Worm (Caenorhabditis elegans): ENCODE measurements around the gene hif-1.

Gene hif-1

DNA sequence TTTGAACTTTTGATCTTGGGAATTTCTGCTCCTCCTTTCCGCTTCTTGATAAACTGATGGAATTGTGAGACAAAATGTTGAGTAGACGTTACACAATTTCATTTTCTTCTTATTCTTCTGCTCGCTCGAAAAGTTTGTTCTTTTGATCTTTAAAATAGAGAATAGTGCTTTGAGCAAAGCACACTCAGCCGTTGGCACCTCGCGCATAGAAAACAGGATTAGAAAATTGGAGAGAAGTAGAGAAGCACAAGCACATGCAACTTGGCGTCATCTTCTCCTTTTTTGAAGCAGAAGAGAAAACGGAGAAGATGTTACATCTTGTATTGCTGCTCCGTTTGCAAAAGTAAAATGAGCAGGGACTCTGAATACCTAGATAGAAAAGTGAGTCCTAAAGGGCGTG, 2.0 kb downstream of the hif-1 start (continued):
- TF ChIP-seq ZK546.5 (tag; optimal IDR thresholded peaks at IDR 0.05): no peak
- TF ChIP-seq unc-62 (GFP tag; optimal IDR thresholded peaks at IDR 0.05): no peak
- no peak for TF ChIP-seq nhr-28 (tag; optimal IDR thresholded peaks at IDR 0.05)
- TF ChIP-seq lsy-12 (tag; optimal IDR thresholded peaks at IDR 0.05): peak; percentile 48
- TF ChIP-seq ceh-82 (tag; optimal IDR thresholded peaks at IDR 0.05): no peak
- peak; percentile 33 for TF ChIP-seq lin-15B (tag; optimal IDR thresholded peaks at IDR 0.05)
- TF ChIP-seq ztf-11 (tag; optimal IDR thresholded peaks at IDR 0.05): no peak
- TF ChIP-seq pqm-1 (tag; optimal IDR thresholded peaks at IDR 0.05): no peak
- no peak for TF ChIP-seq nhr-76 (tag; optimal IDR thresholded peaks at IDR 0.05)

DNA sequence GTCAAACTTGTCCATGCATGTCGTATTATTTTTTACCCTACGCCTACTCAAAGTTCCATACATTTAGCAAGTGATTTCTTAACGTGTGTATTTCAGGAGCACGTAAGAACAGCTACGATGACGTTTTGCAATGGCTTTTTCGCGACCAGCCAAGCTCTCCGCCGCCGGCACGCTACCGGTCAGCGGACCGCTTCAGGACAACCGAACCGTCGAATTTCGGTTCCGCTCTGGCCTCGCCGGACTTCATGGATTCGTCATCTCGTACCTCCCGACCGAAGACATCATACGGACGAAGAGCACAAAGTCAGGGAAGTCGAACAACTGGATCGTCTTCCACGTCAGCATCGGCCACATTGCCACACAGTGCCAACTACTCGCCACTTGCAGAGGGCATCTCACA, 3.4 kb downstream of the hif-1 start:
- TF ChIP-seq nhr-67 (tag; optimal IDR thresholded peaks at IDR 0.05) (no peak), aly-2 (tag; optimal IDR thresholded peaks at IDR 0.05) (no peak), tbx-2 (tag; optimal IDR thresholded peaks at IDR 0.05) (no peak), ama-1 (optimal IDR thresholded peaks at IDR 0.05) (no peak), nhr-43 (tag; optimal IDR thresholded peaks at IDR 0.05; ENCODE audit: poor library complexity, severe bottlenecking) (no peak), nhr-23 (tag; optimal IDR thresholded peaks at IDR 0.05) (no peak), nhr-77 (tag; optimal IDR thresholded peaks at IDR 0.05) (no peak), zag-1 (tag; optimal IDR thresholded peaks at IDR 0.05) (no peak), unc-39 (tag; optimal IDR thresholded peaks at IDR 0.05) (no peak), fkh-10 (GFP tag; optimal IDR thresholded peaks at IDR 0.05) (no peak), ceh-9 (tag; optimal IDR thresholded peaks at IDR 0.05) (no peak), elt-1 (tag; optimal IDR thresholded peaks at IDR 0.05) (no peak), nhr-237 (tag; optimal IDR thresholded peaks at IDR 0.05) (no peak), nfya-1 (tag; optimal IDR thresholded peaks at IDR 0.05; ENCODE audit: insufficient read depth) (no peak), snpc-4 (tag; optimal IDR thresholded peaks at IDR 0.05) (no peak), unc-62 (GFP tag; optimal IDR thresholded peaks at IDR 0.05) (no peak), eor-1 (tag; optimal IDR thresholded peaks at IDR 0.05) (no peak), ztf-11 (tag; optimal IDR thresholded peaks at IDR 0.05) (no peak)

DNA sequence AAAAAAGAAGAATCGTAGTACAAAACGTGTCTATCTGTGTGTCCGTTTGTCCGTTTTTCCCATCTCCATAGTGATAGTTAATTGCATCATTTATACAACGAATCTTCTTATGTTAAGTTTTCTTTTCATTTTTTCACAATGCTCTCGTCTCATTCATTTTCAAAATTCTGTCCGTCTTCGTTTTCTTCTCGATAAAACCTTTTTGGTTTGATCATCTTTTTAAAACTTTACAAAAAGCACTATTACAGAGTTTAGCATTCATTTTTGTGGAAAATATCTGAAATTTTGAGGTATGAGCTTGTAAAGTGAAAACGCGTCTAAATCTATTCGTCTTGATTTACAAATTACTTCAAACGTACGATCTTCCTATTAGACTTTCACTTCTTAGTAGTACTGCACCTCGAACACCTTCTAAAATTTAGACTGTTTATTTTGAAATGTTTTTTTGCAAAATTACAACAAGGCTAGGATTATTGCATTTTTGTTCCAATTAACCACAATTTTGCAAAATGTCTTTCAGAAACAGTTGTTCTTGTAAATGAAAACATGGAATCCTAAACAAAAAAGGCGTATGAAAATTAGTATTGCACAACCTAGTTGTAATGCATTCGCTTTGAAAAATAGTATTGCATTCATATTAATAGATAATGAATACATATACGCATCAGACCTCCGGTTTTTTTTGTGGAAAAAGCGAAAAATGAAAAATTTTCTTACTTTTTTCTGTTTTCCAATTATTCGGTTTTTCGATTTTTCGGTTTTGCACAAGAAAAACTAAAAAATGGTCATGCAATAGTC, 5.0 kb downstream of the hif-1 start:
- TF ChIP-seq ceh-28 (tag; optimal IDR thresholded peaks at IDR 0.05): peak; percentile 37
- TF ChIP-seq elt-2 (tag; optimal IDR thresholded peaks at IDR 0.05): peak; percentile 29
- TF ChIP-seq pha-4 (tag; optimal IDR thresholded peaks at IDR 0.05): no peak
- TF ChIP-seq ztf-11 (tag; optimal IDR thresholded peaks at IDR 0.05): no peak
- peak; percentile 53 for TF ChIP-seq aly-2 (tag; optimal IDR thresholded peaks at IDR 0.05)
- no peak for TF ChIP-seq lsy-12 (tag; optimal IDR thresholded peaks at IDR 0.05)
- TF ChIP-seq ama-1 (optimal IDR thresholded peaks at IDR 0.05): peak; percentile 1
- no peak for TF ChIP-seq ceh-16 (tag; optimal IDR thresholded peaks at IDR 0.05)

DNA sequence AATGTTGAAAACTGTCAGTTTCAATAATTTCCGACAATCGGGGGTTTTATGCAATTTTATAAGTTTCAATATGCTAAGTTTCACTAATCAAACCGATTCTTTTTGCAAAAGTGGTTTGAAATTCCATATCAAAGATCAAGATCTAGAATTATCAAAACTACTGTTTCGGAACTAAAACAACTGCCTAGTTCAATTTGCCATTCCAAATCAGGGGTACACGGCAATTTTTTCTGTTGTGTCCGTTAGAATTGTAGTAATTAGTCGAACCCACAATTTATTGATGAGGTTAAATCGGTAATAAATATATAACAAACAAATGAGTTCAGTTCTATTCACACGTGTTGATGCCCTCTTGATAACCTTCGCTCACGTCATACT, 5.6 kb downstream of the hif-1 start:
- no peak for TF ChIP-seq hmg-11 (tag; optimal IDR thresholded peaks at IDR 0.05)
- TF ChIP-seq nhr-76 (tag; optimal IDR thresholded peaks at IDR 0.05): no peak
- no peak for TF ChIP-seq nfya-1 (tag; optimal IDR thresholded peaks at IDR 0.05; ENCODE audit: insufficient read depth)
- TF ChIP-seq ceh-16 (tag; optimal IDR thresholded peaks at IDR 0.05): no peak
- TF ChIP-seq nhr-67 (tag; optimal IDR thresholded peaks at IDR 0.05): no peak
- no peak for TF ChIP-seq daf-12 (tag; optimal IDR thresholded peaks at IDR 0.05)
- no peak for TF ChIP-seq tbx-2 (tag; optimal IDR thresholded peaks at IDR 0.05)
- TF ChIP-seq nhr-28 (tag; optimal IDR thresholded peaks at IDR 0.05): no peak
- no peak for TF ChIP-seq fkh-10 (GFP tag; optimal IDR thresholded peaks at IDR 0.05)
- no peak for TF ChIP-seq sea-2 (GFP tag; optimal IDR thresholded peaks at IDR 0.05)

DNA sequence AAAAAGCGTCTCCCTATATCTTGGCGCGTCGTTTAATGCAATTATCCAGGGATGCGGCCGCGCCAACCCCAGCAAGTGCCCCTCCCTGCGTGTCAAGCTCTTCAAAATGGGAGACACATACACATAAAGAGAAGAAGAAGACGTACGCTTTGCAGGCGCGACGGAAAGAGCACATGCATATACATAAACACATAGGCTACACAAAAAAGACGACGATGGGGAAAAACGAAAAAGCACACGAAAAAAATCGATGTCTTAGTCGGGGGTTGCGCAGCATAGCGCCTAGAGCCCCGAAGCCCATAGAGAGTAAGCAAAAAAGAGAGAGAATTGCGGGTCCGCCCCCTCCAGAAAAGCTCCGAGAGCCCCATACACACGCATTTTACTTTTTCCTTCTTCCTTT, 8.9 kb downstream of the hif-1 start, which contains the start of gene tpan-1:
tpan-1 (plus strand) TSS at position 398 of the 400 bp plus-strand sequence.
- TF ChIP-seq nfya-1 (tag; optimal IDR thresholded peaks at IDR 0.05; ENCODE audit: insufficient read depth) (peak; percentile 76), ceh-82 (tag; optimal IDR thresholded peaks at IDR 0.05) (no peak), ztf-4 (tag; optimal IDR thresholded peaks at IDR 0.05) (no peak), ceh-28 (tag; optimal IDR thresholded peaks at IDR 0.05) (peak; percentile 1), pha-4 (tag; optimal IDR thresholded peaks at IDR 0.05) (no peak), ceh-9 (tag; optimal IDR thresholded peaks at IDR 0.05) (no peak), ztf-11 (tag; optimal IDR thresholded peaks at IDR 0.05) (no peak), nhr-43 (tag; optimal IDR thresholded peaks at IDR 0.05; ENCODE audit: poor library complexity, severe bottlenecking) (no peak), hmg-11 (tag; optimal IDR thresholded peaks at IDR 0.05) (peak; percentile 29), nhr-11 (tag; optimal IDR thresholded peaks at IDR 0.05) (no peak), unc-62 (GFP tag; optimal IDR thresholded peaks at IDR 0.05) (no peak), eor-1 (tag; optimal IDR thresholded peaks at IDR 0.05) (no peak), mml-1 (tag; optimal IDR thresholded peaks at IDR 0.05) (no peak), unc-39 (tag; optimal IDR thresholded peaks at IDR 0.05) (no peak), ZK546.5 (tag; optimal IDR thresholded peaks at IDR 0.05) (no peak), ceh-16 (tag; optimal IDR thresholded peaks at IDR 0.05) (no peak), tbx-2 (tag; optimal IDR thresholded peaks at IDR 0.05) (no peak), snpc-4 (tag; optimal IDR thresholded peaks at IDR 0.05) (peak; percentile 38), nhr-67 (tag; optimal IDR thresholded peaks at IDR 0.05) (no peak), lin-15B (tag; optimal IDR thresholded peaks at IDR 0.05) (no peak), R02D3.7 (tag; optimal IDR thresholded peaks at IDR 0.05) (no peak), lsy-12 (tag; optimal IDR thresholded peaks at IDR 0.05) (no peak), skn-1 (tag; optimal IDR thresholded peaks at IDR 0.05) (peak; percentile 6), elt-3 (tag; optimal IDR thresholded peaks at IDR 0.05) (no peak), elt-1 (tag; optimal IDR thresholded peaks at IDR 0.05) (no peak), nhr-12 (tag; optimal IDR thresholded peaks at IDR 0.05) (no peak), elt-2 (tag; optimal IDR thresholded peaks at IDR 0.05) (no peak), mdl-1 (tag; optimal IDR thresholded peaks at IDR 0.05) (peak; percentile 19), ama-1 (optimal IDR thresholded peaks at IDR 0.05) (no peak), fkh-10 (GFP tag; optimal IDR thresholded peaks at IDR 0.05) (peak; percentile 89)

Measured in whole organism, L3 larva.